Worm (Caenorhabditis elegans): Measurements from ENCODE around the gene snr-3.

DNA sequence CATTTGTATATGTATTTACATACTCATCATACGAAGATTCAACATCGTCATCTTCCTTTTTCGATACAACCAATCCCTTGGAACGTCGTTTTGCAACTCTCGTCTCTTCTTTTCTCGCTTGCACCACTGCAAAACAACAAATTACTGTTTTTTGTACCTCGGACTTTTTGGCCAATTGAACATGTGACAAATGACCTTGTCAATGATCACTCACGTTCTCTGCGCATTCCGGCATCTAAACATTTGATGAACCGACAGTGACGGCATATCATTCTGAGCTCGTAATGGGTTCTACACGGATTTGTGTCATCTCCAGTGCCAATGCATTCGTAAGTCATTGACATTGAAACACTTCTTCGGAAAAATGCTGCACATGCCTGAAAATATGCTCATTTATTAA, 41.4 kb downstream of the snr-3 start:
- TF ChIP-seq skn-1 (tag; optimal IDR thresholded peaks at IDR 0.05) (no peak), nhr-12 (tag; optimal IDR thresholded peaks at IDR 0.05) (no peak), nhr-25 (tag; optimal IDR thresholded peaks at IDR 0.05) (peak; percentile 40), F13H6.1 (tag; optimal IDR thresholded peaks at IDR 0.05) (no peak), ztf-4 (tag; optimal IDR thresholded peaks at IDR 0.05) (no peak), ceh-82 (tag; optimal IDR thresholded peaks at IDR 0.05) (no peak), mdl-1 (tag; optimal IDR thresholded peaks at IDR 0.05) (no peak), sma-3 (GFP tag; optimal IDR thresholded peaks at IDR 0.05) (peak; percentile 32), lsy-2 (tag; optimal IDR thresholded peaks at IDR 0.05) (no peak)

Data from whole organism, L2 larva.